Worm (Caenorhabditis elegans): ENCODE measurements around the gene F26F2.8.

The F26F2.8 gene

DNA sequence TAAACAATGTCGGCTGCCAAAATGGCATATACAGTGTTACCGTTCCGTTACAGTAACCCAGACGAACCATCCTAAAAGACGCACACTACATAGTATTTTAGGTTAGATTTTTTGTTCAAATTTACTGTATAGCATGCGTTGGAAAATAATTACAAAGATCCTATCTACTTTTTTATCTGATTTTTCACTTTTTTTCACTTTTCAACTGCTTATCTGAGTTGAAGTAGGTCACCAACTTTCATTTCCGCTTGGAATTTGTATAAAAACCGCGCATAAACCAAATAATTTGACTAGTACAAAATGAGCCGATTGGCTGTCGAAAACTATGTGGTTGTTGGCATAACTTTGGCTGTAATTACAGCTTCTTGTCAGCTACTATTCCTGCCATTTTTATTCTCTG lies 20.4 kb downstream of the F26F2.8 start, which contains the start of gene col-163:
Gene col-163 (plus strand): TSS at position 301 of the 400 bp plus-strand sequence.
- no peak for TF ChIP-seq nhr-21 (tag; optimal IDR thresholded peaks at IDR 0.05)
- TF ChIP-seq elt-1 (tag; optimal IDR thresholded peaks at IDR 0.05): no peak
- TF ChIP-seq lin-11 (tag; optimal IDR thresholded peaks at IDR 0.05): no peak
- TF ChIP-seq nhr-11 (tag; optimal IDR thresholded peaks at IDR 0.05): no peak
- TF ChIP-seq blmp-1 (tag; optimal IDR thresholded peaks at IDR 0.05; ENCODE audit: insufficient read depth): no peak
- TF ChIP-seq R02D3.7 (tag; optimal IDR thresholded peaks at IDR 0.05): no peak
- no peak for TF ChIP-seq nhr-77 (tag; optimal IDR thresholded peaks at IDR 0.05)
- TF ChIP-seq unc-39 (tag; optimal IDR thresholded peaks at IDR 0.05): no peak
- no peak for TF ChIP-seq crh-2 (tag; optimal IDR thresholded peaks at IDR 0.05)
- TF ChIP-seq F13H6.1 (tag; optimal IDR thresholded peaks at IDR 0.05): no peak
- no peak for TF ChIP-seq dmd-4 (tag; optimal IDR thresholded peaks at IDR 0.05)

ce11 chrV:20600704-20601103 lies 21.4 kb downstream of the F26F2.8 start:
- no peak for TF ChIP-seq skn-1 (tag; optimal IDR thresholded peaks at IDR 0.05)

DNA sequence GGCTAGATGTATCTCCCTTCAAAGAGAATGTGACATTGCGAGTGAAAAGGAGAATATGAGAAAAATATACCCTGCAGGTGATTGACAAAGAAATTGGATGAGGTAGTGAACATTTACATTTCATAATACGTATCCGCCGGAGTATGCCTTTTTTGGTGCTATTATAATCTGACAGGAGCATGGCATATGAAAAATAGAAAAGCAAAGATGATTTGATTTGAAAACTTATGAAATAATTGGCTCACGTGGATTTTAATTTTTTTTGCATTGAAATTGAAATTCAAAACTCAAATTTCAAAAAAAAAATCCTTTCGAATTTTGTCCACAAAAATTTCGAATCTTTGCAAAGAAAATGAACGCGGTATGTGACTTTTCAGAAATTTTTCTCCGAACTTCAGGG lies 23.7 kb downstream of the F26F2.8 start, which contains the start of gene ttr-11:
Gene ttr-11 (plus strand): TSS at position 301 of the 400 bp plus-strand sequence.
- TF ChIP-seq ztf-11 (tag; optimal IDR thresholded peaks at IDR 0.05) (no peak), sem-4 (tag; optimal IDR thresholded peaks at IDR 0.05) (no peak), lsy-2 (tag; optimal IDR thresholded peaks at IDR 0.05) (no peak), lin-13 (GFP tag; optimal IDR thresholded peaks at IDR 0.05) (no peak), ama-1 (optimal IDR thresholded peaks at IDR 0.05) (no peak), unc-39 (tag; optimal IDR thresholded peaks at IDR 0.05) (no peak), alr-1 (tag; optimal IDR thresholded peaks at IDR 0.05) (no peak), R02D3.7 (tag; optimal IDR thresholded peaks at IDR 0.05) (no peak), nhr-11 (tag; optimal IDR thresholded peaks at IDR 0.05) (no peak), sma-3 (GFP tag; optimal IDR thresholded peaks at IDR 0.05) (no peak), F13H6.1 (tag; optimal IDR thresholded peaks at IDR 0.05) (no peak), nhr-77 (tag; optimal IDR thresholded peaks at IDR 0.05) (no peak), peb-1 (tag; optimal IDR thresholded peaks at IDR 0.05) (no peak), gmeb-1 (tag; optimal IDR thresholded peaks at IDR 0.05) (no peak), elt-1 (tag; optimal IDR thresholded peaks at IDR 0.05) (no peak), nhr-237 (tag; optimal IDR thresholded peaks at IDR 0.05) (no peak), nhr-129 (tag; optimal IDR thresholded peaks at IDR 0.05) (no peak), mbf-1 (tag; optimal IDR thresholded peaks at IDR 0.05) (no peak), sma-9 (GFP tag; optimal IDR thresholded peaks at IDR 0.05) (no peak), sma-9 (tag; optimal IDR thresholded peaks at IDR 0.05) (no peak), mab-5 (tag; optimal IDR thresholded peaks at IDR 0.05) (no peak)

ce11 chrV:20604606-20605155 lies 25.3 kb downstream of the F26F2.8 start, which contains the start of gene ttr-57:
Gene ttr-57, plus strand, starts transcription at chrV:20605105.
- no peak for TF ChIP-seq alr-1 (tag; optimal IDR thresholded peaks at IDR 0.05)
- TF ChIP-seq snpc-4 (tag; optimal IDR thresholded peaks at IDR 0.05): no peak
- no peak for TF ChIP-seq ceh-82 (tag; optimal IDR thresholded peaks at IDR 0.05)
- no peak for TF ChIP-seq ZK546.5 (tag; optimal IDR thresholded peaks at IDR 0.05)
- no peak for TF ChIP-seq nhr-25 (tag; optimal IDR thresholded peaks at IDR 0.05)
- no peak for TF ChIP-seq nhr-77 (tag; optimal IDR thresholded peaks at IDR 0.05)
- no peak for TF ChIP-seq unc-39 (tag; optimal IDR thresholded peaks at IDR 0.05)
- no peak for TF ChIP-seq nhr-237 (tag; optimal IDR thresholded peaks at IDR 0.05)
- no peak for TF ChIP-seq nhr-11 (tag; optimal IDR thresholded peaks at IDR 0.05)
- TF ChIP-seq mdl-1 (tag; optimal IDR thresholded peaks at IDR 0.05): no peak
- TF ChIP-seq elt-1 (tag; optimal IDR thresholded peaks at IDR 0.05): no peak
- no peak for TF ChIP-seq unc-62 (GFP tag; optimal IDR thresholded peaks at IDR 0.05)
- no peak for TF ChIP-seq lsy-2 (tag; optimal IDR thresholded peaks at IDR 0.05)
- TF ChIP-seq Y55F3AM.14 (GFP tag; optimal IDR thresholded peaks at IDR 0.05): no peak
- TF ChIP-seq mbf-1 (tag; optimal IDR thresholded peaks at IDR 0.05): no peak
- no peak for TF ChIP-seq F13H6.1 (tag; optimal IDR thresholded peaks at IDR 0.05)
- no peak for TF ChIP-seq lin-11 (tag; optimal IDR thresholded peaks at IDR 0.05)

- TF ChIP-seq snpc-4 (tag; optimal IDR thresholded peaks at IDR 0.05) (no peak), sma-3 (GFP tag; optimal IDR thresholded peaks at IDR 0.05) (no peak), aly-2 (tag; optimal IDR thresholded peaks at IDR 0.05) (no peak), nhr-77 (tag; optimal IDR thresholded peaks at IDR 0.05) (no peak), alr-1 (tag; optimal IDR thresholded peaks at IDR 0.05) (no peak), skn-1 (tag; optimal IDR thresholded peaks at IDR 0.05) (no peak), dmd-4 (tag; optimal IDR thresholded peaks at IDR 0.05) (no peak), nhr-11 (tag; optimal IDR thresholded peaks at IDR 0.05) (no peak), nhr-10 (tag; optimal IDR thresholded peaks at IDR 0.05) (no peak), blmp-1 (tag; optimal IDR thresholded peaks at IDR 0.05; ENCODE audit: insufficient read depth) (no peak), mab-5 (tag; optimal IDR thresholded peaks at IDR 0.05) (no peak), unc-55 (GFP tag; optimal IDR thresholded peaks at IDR 0.05) (no peak), nhr-25 (tag; optimal IDR thresholded peaks at IDR 0.05) (no peak), lin-11 (tag; optimal IDR thresholded peaks at IDR 0.05) (no peak)
Observed at ce11 chrV:20606617-20607016, 27.3 kb downstream of the F26F2.8 start, which contains the start of gene F46B3.23. Gene F46B3.23, minus strand, starts transcription at chrV:20606717.
